Fruit fly (Drosophila melanogaster): ENCODE results near the gene aus.

aus gene

dm6 chr3R:21268873-21269272 lies 80.5 kb downstream of the aus start, which contains the start of gene Rab1 (continued):
- TF ChIP-seq peb (GFP tag; IDR thresholded peaks at IDR 0.05) (no peak), Fer3 (tag; optimal IDR thresholded peaks at IDR 0.05) (peak; percentile 20), hth (optimal IDR thresholded peaks at IDR 0.05) (no peak), MESR4 (GFP tag; optimal IDR thresholded peaks at IDR 0.05) (peak; percentile 97), tll (GFP tag; optimal IDR thresholded peaks at IDR 0.05) (no peak), klu (GFP tag; IDR thresholded peaks at IDR 0.05) (peak; percentile 46), CG9215 (GFP tag; IDR thresholded peaks at IDR 0.05) (no peak), ci (GFP tag; IDR thresholded peaks at IDR 0.05) (no peak), CG2889 (GFP tag; IDR thresholded peaks at IDR 0.05) (no peak), D (optimal IDR thresholded peaks at IDR 0.05) (no peak), D (GFP tag; optimal IDR thresholded peaks at IDR 0.05) (peak; percentile 36), HmgZ (tag; optimal IDR thresholded peaks at IDR 0.05) (peak; percentile 80), cad (GFP tag; optimal IDR thresholded peaks at IDR 0.05) (no peak), CG4820 (GFP tag; optimal IDR thresholded peaks at IDR 0.05) (no peak), Dref (GFP tag; IDR thresholded peaks at IDR 0.05) (peak; percentile 49), CG3995 (GFP tag; optimal IDR thresholded peaks at IDR 0.05) (peak; percentile 35), ttk (GFP tag; IDR thresholded peaks at IDR 0.05) (peak; percentile 27; the same call in 1 of the 2 replicates), CG12744 (GFP tag; optimal IDR thresholded peaks at IDR 0.05) (no peak), CG3407 (GFP tag; optimal IDR thresholded peaks at IDR 0.05) (no peak), CG14860 (GFP tag; IDR thresholded peaks at IDR 0.05; ENCODE audit: partially characterized antibody) (no peak), mam (GFP tag; optimal IDR thresholded peaks at IDR 0.05) (peak; percentile 54), Hr39 (optimal IDR thresholded peaks at IDR 0.05) (no peak), unc-4 (GFP tag; IDR thresholded peaks at IDR 0.05; ENCODE audit: partially characterized antibody) (no peak), Ets65A (GFP tag) (peak; percentile 82), mirr (GFP tag; optimal IDR thresholded peaks at IDR 0.05) (peak; percentile 51), CG17829 (tag; optimal IDR thresholded peaks at IDR 0.05) (peak; percentile 29), CG17186 (GFP tag; optimal IDR thresholded peaks at IDR 0.05) (peak; percentile 45), sima (GFP tag; optimal IDR thresholded peaks at IDR 0.05) (no peak), CG9437 (GFP tag; optimal IDR thresholded peaks at IDR 0.05) (peak; percentile 18), Nf-YA (GFP tag; IDR thresholded peaks at IDR 0.05) (no peak), br (optimal IDR thresholded peaks at IDR 0.05) (no peak), Hr51 (GFP tag; optimal IDR thresholded peaks at IDR 0.05) (peak in 1 of 2 experiments; percentile 59), Chrac-16 (GFP tag; optimal IDR thresholded peaks at IDR 0.05) (peak; percentile 41), CG1233 (GFP tag; optimal IDR thresholded peaks at IDR 0.05) (peak; percentile 27), zen (tag; optimal IDR thresholded peaks at IDR 0.05) (peak; percentile 12), CG12659 (GFP tag; optimal IDR thresholded peaks at IDR 0.05) (peak; percentile 62), lbe (GFP tag; optimal IDR thresholded peaks at IDR 0.05) (peak; percentile 16), run (tag; optimal IDR thresholded peaks at IDR 0.05) (no peak), CG11723 (GFP tag; optimal IDR thresholded peaks at IDR 0.05) (peak; percentile 19), Elba2 (GFP tag; optimal IDR thresholded peaks at IDR 0.05) (no peak), pho (GFP tag; optimal IDR thresholded peaks at IDR 0.05) (no peak), BtbVII (GFP tag; optimal IDR thresholded peaks at IDR 0.05) (peak; percentile 56), CG10979 (tag; optimal IDR thresholded peaks at IDR 0.05) (peak; percentile 24), Dfd (GFP tag; optimal IDR thresholded peaks at IDR 0.05) (no peak), odd (GFP tag; optimal IDR thresholded peaks at IDR 0.05) (no peak), HLHmδ (GFP tag; optimal IDR thresholded peaks at IDR 0.05) (peak; percentile 41), CG8089 (GFP tag; optimal IDR thresholded peaks at IDR 0.05) (no peak), CG7357 (GFP tag; IDR thresholded peaks at IDR 0.05) (no peak), zen2 (GFP tag; IDR thresholded peaks at IDR 0.05; ENCODE audit: partially characterized antibody) (no peak), al (GFP tag; IDR thresholded peaks at IDR 0.05) (0 out of 2 replicates have a peak, but pooled peaks have one; percentile 11), Dip2 (GFP tag; IDR thresholded peaks at IDR 0.05) (no peak), Ssrp (tag; optimal IDR thresholded peaks at IDR 0.05) (peak; percentile 11), H15 (GFP tag; IDR thresholded peaks at IDR 0.05) (no peak)

All from whole organism, embryonic.